Worm (Caenorhabditis elegans) whole organism, L2 larva: ENCODE data around the gene clc-33.

Experiments used
- alr-1 ChIP-seq: fragments of 150-350 bp; optimal IDR thresholded peaks from 2 replicates; lab custom pipeline; 2014; ENCODE audit warnings: missing biosample characterization, missing genetic modification characterization
- ama-1 ChIP-seq: fragments of 150-350 bp; optimal IDR thresholded peaks from 2 replicates; lab custom pipeline; 2018; ENCODE audit warnings: inconsistent platforms
- blmp-1 ChIP-seq: sonication (generic microtip); optimal IDR thresholded peaks from 2 replicates; lab custom pipeline; 2017; ENCODE audit warnings: missing genetic modification characterization, mild to moderate bottlenecking, missing compliant biosample characterization, antibody characterized with exemption, moderate library complexity; ENCODE audit not compliant: insufficient read depth
- ceh-16 ChIP-seq: fragments of 150-350 bp; optimal IDR thresholded peaks from 2 replicates; lab custom pipeline; 2014; ENCODE audit warnings: missing biosample characterization, missing genetic modification characterization
- ceh-82 ChIP-seq: fragments of 150-350 bp; optimal IDR thresholded peaks from 2 replicates; lab custom pipeline; 2014; ENCODE audit warnings: missing biosample characterization, missing genetic modification characterization
- crh-2 ChIP-seq: sonication (generic microtip); optimal IDR thresholded peaks from 2 replicates; lab custom pipeline; 2017; ENCODE audit warnings: missing biosample characterization, missing genetic modification characterization
- egl-27 ChIP-seq: sonication (generic microtip); optimal IDR thresholded peaks from 3 replicates; lab custom pipeline; 2017; ENCODE audit warnings: missing biosample characterization, missing genetic modification reagents, missing genetic modification characterization
- fos-1 ChIP-seq: fragments of 150-350 bp; optimal IDR thresholded peaks from 2 replicates; lab custom pipeline; 2014; ENCODE audit warnings: missing biosample characterization, missing genetic modification characterization
- gmeb-1 ChIP-seq: fragments of 150-350 bp; optimal IDR thresholded peaks from 2 replicates; lab custom pipeline; 2014; ENCODE audit warnings: missing biosample characterization, missing genetic modification characterization
- lin-11 ChIP-seq: fragments of 150-350 bp; sonication (generic microtip); optimal IDR thresholded peaks from 2 replicates; lab custom pipeline; 2014; ENCODE audit warnings: missing biosample characterization, missing genetic modification characterization, inconsistent platforms, mixed read lengths
- lin-13 ChIP-seq: fragments of 150-350 bp; optimal IDR thresholded peaks from 2 replicates; lab custom pipeline; 2014; ENCODE audit warnings: missing biosample characterization, missing genetic modification reagents, missing genetic modification characterization
- lin-39 ChIP-seq: fragments of 150-350 bp; optimal IDR thresholded peaks from 2 replicates; lab custom pipeline; 2014; ENCODE audit warnings: missing biosample characterization, missing genetic modification reagents, missing genetic modification characterization
- lsy-2 ChIP-seq, 2 experiments: fragments of 150-350 bp in 1 of 2; sonication (generic microtip) in 1 of 2; optimal IDR thresholded peaks; 2 replicates each; lab custom pipeline; 2014 to 2017; ENCODE audit warnings: missing biosample characterization in 2 of 2, missing genetic modification characterization in 2 of 2
- mab-5 ChIP-seq: fragments of 150-350 bp; optimal IDR thresholded peaks from 2 replicates; lab custom pipeline; 2014; ENCODE audit warnings: missing biosample characterization, missing genetic modification characterization
- mbf-1 ChIP-seq: sonication (generic microtip); optimal IDR thresholded peaks from 2 replicates; lab custom pipeline; 2017; ENCODE audit warnings: missing biosample characterization, missing genetic modification characterization
- mdl-1 ChIP-seq, 2 experiments: fragments of 150-350 bp in 1 of 2; sonication (generic microtip) in 1 of 2; optimal IDR thresholded peaks; 2 replicates each; lab custom pipeline; 2017; ENCODE audit warnings: missing biosample characterization in 2 of 2, missing genetic modification characterization in 2 of 2
- nhr-10 ChIP-seq: sonication (generic microtip); optimal IDR thresholded peaks from 2 replicates; lab custom pipeline; 2017; ENCODE audit warnings: missing biosample characterization, missing genetic modification characterization
- nhr-11 ChIP-seq: fragments of 150-350 bp; optimal IDR thresholded peaks from 2 replicates; lab custom pipeline; 2014; ENCODE audit warnings: missing biosample characterization, missing genetic modification characterization
- nhr-12 ChIP-seq: fragments of 150-350 bp; optimal IDR thresholded peaks from 2 replicates; lab custom pipeline; 2014; ENCODE audit warnings: missing biosample characterization, missing genetic modification characterization
- nhr-129 ChIP-seq: fragments of 150-350 bp; optimal IDR thresholded peaks from 2 replicates; lab custom pipeline; 2014; ENCODE audit warnings: missing biosample characterization, missing genetic modification characterization
- nhr-21 ChIP-seq: fragments of 150-350 bp; optimal IDR thresholded peaks from 2 replicates; lab custom pipeline; 2014; ENCODE audit warnings: missing biosample characterization, missing genetic modification characterization
- nhr-25 ChIP-seq: fragments of 150-350 bp; sonication (generic microtip); optimal IDR thresholded peaks from 3 replicates; lab custom pipeline; 2014; ENCODE audit warnings: missing biosample characterization, missing genetic modification characterization
- nhr-6 ChIP-seq: fragments of 150-350 bp; optimal IDR thresholded peaks from 2 replicates; lab custom pipeline; 2014; ENCODE audit warnings: missing biosample characterization, missing genetic modification characterization
- nhr-77 ChIP-seq: fragments of 150-350 bp; optimal IDR thresholded peaks from 2 replicates; lab custom pipeline; 2014; ENCODE audit warnings: missing biosample characterization, missing genetic modification characterization
- peb-1 ChIP-seq: fragments of 150-350 bp; optimal IDR thresholded peaks from 2 replicates; lab custom pipeline; 2014; ENCODE audit warnings: missing biosample characterization, missing genetic modification characterization
- sem-4 ChIP-seq: fragments of 150-350 bp; optimal IDR thresholded peaks from 2 replicates; lab custom pipeline; 2014; ENCODE audit warnings: missing biosample characterization, missing genetic modification reagents, missing genetic modification characterization
- skn-1 ChIP-seq: sonication (generic microtip); optimal IDR thresholded peaks from 2 replicates; lab custom pipeline; 2017; ENCODE audit warnings: missing biosample characterization, missing genetic modification characterization
- sma-3 ChIP-seq: sonication (generic microtip); optimal IDR thresholded peaks from 2 replicates; lab custom pipeline; 2016; ENCODE audit warnings: missing genetic modification reagents, missing genetic modification characterization, missing compliant biosample characterization
- unc-39 ChIP-seq: fragments of 150-350 bp; optimal IDR thresholded peaks from 2 replicates; lab custom pipeline; 2014; ENCODE audit warnings: missing biosample characterization, missing genetic modification characterization
- unc-55 ChIP-seq: fragments of 150-350 bp; sonication (generic microtip); optimal IDR thresholded peaks from 3 replicates; lab custom pipeline; 2014; ENCODE audit warnings: missing biosample characterization, missing genetic modification reagents, missing genetic modification characterization
- unc-62 ChIP-seq: fragments of 150-350 bp; optimal IDR thresholded peaks from 2 replicates; lab custom pipeline; 2014; ENCODE audit warnings: missing biosample characterization, missing genetic modification reagents, missing genetic modification characterization
- zag-1 ChIP-seq: fragments of 150-350 bp; optimal IDR thresholded peaks from 2 replicates; lab custom pipeline; 2014; ENCODE audit warnings: missing biosample characterization, missing genetic modification characterization
- ztf-1 ChIP-seq: fragments of 200-800 bp; sonication (Bioruptor generic); conservative IDR thresholded peaks from 2 replicates; pipeline ENCODE4 v1.3.6; 2022; ENCODE audit warnings: missing genetic modification characterization, missing compliant biosample characterization
- ztf-11 ChIP-seq: sonication (generic microtip); optimal IDR thresholded peaks from 2 replicates; lab custom pipeline; 2017; ENCODE audit warnings: missing biosample characterization, missing genetic modification characterization
- ztf-4 ChIP-seq: fragments of 150-350 bp; optimal IDR thresholded peaks from 2 replicates; lab custom pipeline; 2014; ENCODE audit warnings: missing biosample characterization, missing genetic modification characterization

clc-33 gene

DNA sequence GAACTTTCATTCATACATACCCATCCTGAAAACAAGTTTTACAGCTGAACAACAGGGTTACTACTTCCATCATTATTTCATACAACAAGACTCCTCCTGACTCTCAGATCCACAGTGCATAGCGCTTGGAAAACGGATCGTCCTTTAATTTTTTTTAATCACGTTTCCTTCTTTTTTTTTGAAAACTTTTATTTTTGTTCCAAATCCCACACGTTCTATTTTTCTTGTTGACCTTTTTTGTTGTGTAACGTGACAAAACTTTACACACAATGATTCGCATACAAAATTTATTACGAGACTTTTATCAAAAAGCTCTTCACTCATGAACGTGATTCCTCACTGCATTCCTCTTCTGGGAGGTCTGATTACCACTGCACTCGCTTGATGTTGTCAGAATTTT lies at the start of gene clc-33:
Gene clc-33, plus strand, starts transcription at position 301 of the 400 bp plus-strand sequence.
- TF ChIP-seq sma-3 (no peak), nhr-12 (tag; lab: Kevin White, UChicago) (no peak), ama-1 (lab: Kevin White, UChicago) (no peak), peb-1 (no peak), gmeb-1 (tag; lab: Kevin White, UChicago) (no peak)

ce11 chrII:791828-792227 lies 48.4 kb upstream of the clc-33 start, which contains the start of gene F46F5.1:
Gene F46F5.1, minus strand, starts transcription at chrII:791928.
- TF ChIP-seq crh-2 (tag; lab: Kevin White, UChicago) (no peak), ceh-82 (tag; lab: Kevin White, UChicago) (no peak), unc-39 (no peak), ztf-4 (no peak), ztf-1 (GFP tag; lab: Robert Waterston, UW) (no peak), nhr-11 (no peak), lin-39 (no peak), nhr-6 (tag; lab: Kevin White, UChicago) (no peak), sma-3 (no peak), unc-62 (GFP tag; lab: Kevin White, UChicago) (no peak), blmp-1 (tag; lab: Kevin White, UChicago) (no peak), nhr-129 (tag; lab: Kevin White, UChicago) (no peak), nhr-10 (tag; lab: Kevin White, UChicago) (no peak)

- TF ChIP-seq nhr-25 (tag; lab: Kevin White, UChicago): no peak
- no peak for TF ChIP-seq egl-27 (tag; lab: Kevin White, UChicago)
- TF ChIP-seq, all 48 proteins: peak for 0
These were observed 43.3 kb upstream of the clc-33 start for ce11 chrII:796916-797315.

ce11 chrII:797445-797844 lies 42.8 kb upstream of the clc-33 start:
- TF ChIP-seq skn-1 (no peak), ztf-1 (GFP tag; lab: Robert Waterston, UW) (no peak), nhr-77 (no peak), nhr-11 (no peak), gmeb-1 (tag; lab: Kevin White, UChicago) (no peak), ama-1 (lab: Kevin White, UChicago) (no peak), fos-1 (no peak), nhr-129 (tag; lab: Kevin White, UChicago) (no peak), alr-1 (no peak), unc-39 (no peak), lsy-2 (tag; optimal IDR thresholded peaks at IDR 0.05; lab: Kevin White, UChicago) (no peak), unc-62 (GFP tag; lab: Kevin White, UChicago) (no peak), unc-55 (GFP tag; lab: Kevin White, UChicago) (no peak)
- TF ChIP-seq, all 48 proteins: peak for 0

- no peak for TF ChIP-seq mab-5 (tag; lab: Kevin White, UChicago)
- no peak for TF ChIP-seq mbf-1 (tag; lab: Kevin White, UChicago)
- no peak for TF ChIP-seq nhr-25 (tag; lab: Kevin White, UChicago)
- no peak for TF ChIP-seq mdl-1 (tag; optimal IDR thresholded peaks at IDR 0.05; lab: Kevin White, UChicago)
- TF ChIP-seq zag-1 (tag; lab: Kevin White, UChicago): no peak
- no peak for TF ChIP-seq unc-55 (GFP tag; lab: Kevin White, UChicago)
- TF ChIP-seq ceh-82 (tag; lab: Kevin White, UChicago): no peak
- TF ChIP-seq unc-62 (GFP tag; lab: Kevin White, UChicago): no peak
- no peak for TF ChIP-seq nhr-6 (tag; lab: Kevin White, UChicago)
- TF ChIP-seq sem-4 (tag; lab: Kevin White, UChicago): no peak
- no peak for TF ChIP-seq ztf-11 (tag; lab: Kevin White, UChicago)
- no peak for TF ChIP-seq lin-13 (GFP tag; lab: Kevin White, UChicago)
- no peak for TF ChIP-seq ceh-16
- TF ChIP-seq ztf-1 (GFP tag; lab: Robert Waterston, UW): no peak
- TF ChIP-seq ztf-4: no peak
- no peak for TF ChIP-seq lin-39
- no peak for TF ChIP-seq lin-11 (tag; lab: Kevin White, UChicago)
- TF ChIP-seq sma-3: no peak
- TF ChIP-seq nhr-21 (tag; lab: Kevin White, UChicago): no peak
- TF ChIP-seq fos-1: no peak
- TF ChIP-seq, all 48 proteins: peak for 0
These were observed 40.5 kb upstream of the clc-33 start, which contains the start of gene F46F5.14 for ce11 chrII:799700-800099. Gene F46F5.14, plus strand, starts transcription at chrII:800000.
